Worm (Caenorhabditis elegans) whole organism, L3 larva: ENCODE data around the gene nhr-193.

Source experiments
- ama-1 ChIP-seq: fragments of 150-350 bp; optimal IDR thresholded peaks from 2 replicates; lab custom pipeline; 2018
- ceh-16 ChIP-seq: sonication (generic microtip); optimal IDR thresholded peaks from 2 replicates; lab custom pipeline; 2017; ENCODE audit warnings: missing biosample characterization, missing genetic modification characterization
- ceh-28 ChIP-seq: fragments of 150-350 bp; optimal IDR thresholded peaks from 2 replicates; lab custom pipeline; 2014; ENCODE audit warnings: missing biosample characterization, missing genetic modification reagents, missing genetic modification characterization
- ceh-82 ChIP-seq: fragments of 150-350 bp; optimal IDR thresholded peaks from 2 replicates; lab custom pipeline; 2014; ENCODE audit warnings: missing biosample characterization, missing genetic modification characterization
- daf-12 ChIP-seq: fragments of 150-350 bp; optimal IDR thresholded peaks from 2 replicates; lab custom pipeline; 2014; ENCODE audit warnings: missing biosample characterization, missing genetic modification reagents, missing genetic modification characterization
- egl-27 ChIP-seq: sonication (generic microtip); optimal IDR thresholded peaks from 4 replicates; lab custom pipeline; 2017; ENCODE audit warnings: missing biosample characterization, missing genetic modification reagents, missing genetic modification characterization
- elt-1 ChIP-seq: fragments of 150-350 bp; optimal IDR thresholded peaks from 2 replicates; lab custom pipeline; 2014; ENCODE audit warnings: missing biosample characterization, missing genetic modification characterization
- elt-2 ChIP-seq: sonication (generic microtip); optimal IDR thresholded peaks from 2 replicates; lab custom pipeline; 2016; ENCODE audit warnings: missing genetic modification reagents, mild to moderate bottlenecking, missing genetic modification characterization, missing compliant biosample characterization
- elt-3 ChIP-seq, 3 experiments: fragments of 150-350 bp in 1 of 3; sonication (generic microtip) in 2 of 3; optimal IDR thresholded peaks; 2 replicates in 2 of 3; 4 replicates in 1 of 3; lab custom pipeline; 2014 to 2017; ENCODE audit warnings: missing biosample characterization in 3 of 3, missing genetic modification characterization in 3 of 3
- eor-1 ChIP-seq, 2 experiments: fragments of 150-350 bp; optimal IDR thresholded peaks; 2 replicates each; lab custom pipeline; 2014 to 2018; ENCODE audit warnings: missing biosample characterization in 2 of 2, missing genetic modification characterization in 2 of 2
- fkh-10 ChIP-seq: sonication (generic microtip); optimal IDR thresholded peaks from 2 replicates; lab custom pipeline; 2017; ENCODE audit warnings: missing biosample characterization, missing genetic modification reagents, missing genetic modification characterization
- fkh-2 ChIP-seq: fragments of 150-350 bp; optimal IDR thresholded peaks from 2 replicates; lab custom pipeline; 2014; ENCODE audit warnings: missing biosample characterization, missing genetic modification reagents, missing genetic modification characterization
- fos-1 ChIP-seq: fragments of 150-350 bp; optimal IDR thresholded peaks from 2 replicates; lab custom pipeline; 2014; ENCODE audit warnings: missing biosample characterization, missing genetic modification characterization
- jun-1 ChIP-seq: fragments of 150-350 bp; optimal IDR thresholded peaks from 2 replicates; lab custom pipeline; 2014; ENCODE audit warnings: missing biosample characterization, missing genetic modification reagents, missing genetic modification characterization
- lin-15B ChIP-seq: fragments of 150-350 bp; optimal IDR thresholded peaks from 2 replicates; lab custom pipeline; 2014; ENCODE audit warnings: missing biosample characterization, missing genetic modification characterization
- lin-39 ChIP-seq: fragments of 150-350 bp; optimal IDR thresholded peaks from 2 replicates; lab custom pipeline; 2018; ENCODE audit warnings: missing biosample characterization, missing genetic modification reagents, missing genetic modification characterization
- lsy-12 ChIP-seq: sonication (generic microtip); optimal IDR thresholded peaks from 2 replicates; lab custom pipeline; 2016; ENCODE audit warnings: mild to moderate bottlenecking, missing genetic modification characterization, missing compliant biosample characterization
- mdl-1 ChIP-seq: fragments of 150-350 bp; optimal IDR thresholded peaks from 2 replicates; lab custom pipeline; 2014; ENCODE audit warnings: missing biosample characterization, missing genetic modification characterization
- nhr-11 ChIP-seq: fragments of 150-350 bp; optimal IDR thresholded peaks from 2 replicates; lab custom pipeline; 2014; ENCODE audit warnings: missing biosample characterization, missing genetic modification characterization
- nhr-12 ChIP-seq: fragments of 150-350 bp; optimal IDR thresholded peaks from 2 replicates; lab custom pipeline; 2014; ENCODE audit warnings: missing biosample characterization, missing genetic modification characterization
- nhr-23 ChIP-seq: fragments of 150-350 bp; optimal IDR thresholded peaks from 2 replicates; lab custom pipeline; 2014; ENCODE audit warnings: missing biosample characterization, missing genetic modification reagents, missing genetic modification characterization
- nhr-25 ChIP-seq: sonication (generic microtip); optimal IDR thresholded peaks from 2 replicates; lab custom pipeline; 2017; ENCODE audit warnings: missing biosample characterization, missing genetic modification characterization
- nhr-28 ChIP-seq: fragments of 150-350 bp; optimal IDR thresholded peaks from 2 replicates; lab custom pipeline; 2014; ENCODE audit warnings: missing biosample characterization, missing genetic modification characterization
- nhr-76 ChIP-seq: fragments of 150-350 bp; sonication (generic microtip); optimal IDR thresholded peaks from 5 replicates; lab custom pipeline; 2014; ENCODE audit warnings: missing biosample characterization, missing genetic modification characterization
- nhr-77 ChIP-seq: fragments of 150-350 bp; optimal IDR thresholded peaks from 2 replicates; lab custom pipeline; 2014; ENCODE audit warnings: missing biosample characterization, missing genetic modification characterization
- pha-4 ChIP-seq: fragments of 150-350 bp; optimal IDR thresholded peaks from 2 replicates; lab custom pipeline; 2014; ENCODE audit warnings: missing biosample characterization, missing genetic modification reagents, missing genetic modification characterization
- pqm-1 ChIP-seq: fragments of 150-350 bp; optimal IDR thresholded peaks from 2 replicates; lab custom pipeline; 2017; ENCODE audit warnings: missing biosample characterization, missing genetic modification characterization, inconsistent platforms
- sea-2 ChIP-seq: fragments of 150-350 bp; sonication (generic microtip); optimal IDR thresholded peaks from 4 replicates; lab custom pipeline; 2014; ENCODE audit warnings: missing biosample characterization, missing genetic modification reagents, missing genetic modification characterization
- tbx-2 ChIP-seq: sonication (generic microtip); optimal IDR thresholded peaks from 2 replicates; lab custom pipeline; 2016; ENCODE audit warnings: mild to moderate bottlenecking, missing genetic modification characterization, missing compliant biosample characterization
- unc-62 ChIP-seq: fragments of 150-350 bp; sonication (generic microtip); optimal IDR thresholded peaks from 4 replicates; lab custom pipeline; 2014; ENCODE audit warnings: missing biosample characterization, missing genetic modification reagents, missing genetic modification characterization
- zag-1 ChIP-seq: fragments of 150-350 bp; optimal IDR thresholded peaks from 2 replicates; lab custom pipeline; 2014; ENCODE audit warnings: missing biosample characterization, missing genetic modification characterization
- ztf-4 ChIP-seq: fragments of 150-350 bp; optimal IDR thresholded peaks from 2 replicates; lab custom pipeline; 2014; ENCODE audit warnings: missing biosample characterization, missing genetic modification characterization

Gene nhr-193

ce11 chrV:16342258-16342618 lies at the start of gene nhr-193:
Gene nhr-193 (plus strand): TSS chrV:16342308.
- peak; percentile 74 for TF ChIP-seq elt-2 (tag; lab: Kevin White, UChicago)
- no peak for TF ChIP-seq lin-15B (tag; lab: Kevin White, UChicago)
- TF ChIP-seq fos-1 (tag; lab: Kevin White, UChicago): no peak
- no peak for TF ChIP-seq ztf-4 (tag; lab: Kevin White, UChicago)
- no peak for TF ChIP-seq lin-39 (tag; lab: Kevin White, UChicago)
- TF ChIP-seq nhr-76 (tag; lab: Kevin White, UChicago): no peak
- peak; percentile 88 for TF ChIP-seq pqm-1 (tag; lab: Kevin White, UChicago)
- no peak for TF ChIP-seq ama-1
- peak; percentile 6 for TF ChIP-seq jun-1
- TF ChIP-seq ceh-28 (tag; lab: Kevin White, UChicago): no peak

ce11 chrV:16292409-16292808 lies 49.7 kb upstream of the nhr-193 start, which contains the start of gene oac-5:
Gene oac-5 (plus strand): TSS chrV:16292709.
- TF ChIP-seq eor-1 (tag; optimal IDR thresholded peaks at IDR 0.05; lab: Kevin White, UChicago): no peak
- no peak for TF ChIP-seq ztf-4 (tag; lab: Kevin White, UChicago)
- TF ChIP-seq fos-1 (tag; lab: Kevin White, UChicago): no peak
- TF ChIP-seq pqm-1 (tag; lab: Kevin White, UChicago): peak; percentile 12
- no peak for TF ChIP-seq lsy-12 (tag; lab: Kevin White, UChicago)
- peak; percentile 42 for TF ChIP-seq elt-2 (tag; lab: Kevin White, UChicago)

- TF ChIP-seq jun-1 (no peak), nhr-25 (tag; lab: Kevin White, UChicago) (no peak), zag-1 (tag; lab: Kevin White, UChicago) (no peak), nhr-76 (tag; lab: Kevin White, UChicago) (no peak), eor-1 (tag; optimal IDR thresholded peaks at IDR 0.05; lab: Kevin White, UChicago) (no peak), ceh-82 (tag; lab: Kevin White, UChicago) (no peak), tbx-2 (tag; lab: Kevin White, UChicago) (no peak), nhr-77 (tag; lab: Kevin White, UChicago) (no peak), daf-12 (no peak), pha-4 (no peak), fkh-10 (GFP tag; lab: Kevin White, UChicago) (no peak), ceh-16 (tag; lab: Kevin White, UChicago) (no peak)
These were observed 45.0 kb upstream of the nhr-193 start, which contains the start of gene srbc-83 for ce11 chrV:16297070-16297469. Gene srbc-83 (plus strand): TSS chrV:16297370.

- TF ChIP-seq nhr-11 (tag; lab: Kevin White, UChicago): no peak
- no peak for TF ChIP-seq tbx-2 (tag; lab: Kevin White, UChicago)
- TF ChIP-seq mdl-1: no peak
- TF ChIP-seq pqm-1 (tag; lab: Kevin White, UChicago): no peak
These were observed 43.4 kb upstream of the nhr-193 start, which contains the start of gene srbc-84 for ce11 chrV:16298669-16299068. Gene srbc-84 (plus strand): TSS chrV:16298969.

- TF ChIP-seq pha-4: no peak
- TF ChIP-seq nhr-76 (tag; lab: Kevin White, UChicago): no peak
- TF ChIP-seq unc-62: no peak
- no peak for TF ChIP-seq elt-3 (tag; optimal IDR thresholded peaks at IDR 0.05; lab: Kevin White, UChicago)
- no peak for TF ChIP-seq egl-27 (tag; lab: Kevin White, UChicago)
- no peak for TF ChIP-seq sea-2 (GFP tag; lab: Kevin White, UChicago)
- no peak for TF ChIP-seq nhr-25 (tag; lab: Kevin White, UChicago)
- no peak for TF ChIP-seq ztf-4 (tag; lab: Kevin White, UChicago)
- TF ChIP-seq nhr-12 (tag; lab: Kevin White, UChicago): no peak
- TF ChIP-seq daf-12: no peak
- no peak for TF ChIP-seq lin-39 (tag; lab: Kevin White, UChicago)
These were observed 42.3 kb upstream of the nhr-193 start for ce11 chrV:16299834-16300233.

ce11 chrV:16300276-16300675 lies 41.8 kb upstream of the nhr-193 start, which contains the start of gene srbc-82:
Gene srbc-82 (plus strand): TSS chrV:16300576.
- TF ChIP-seq eor-1 (tag; optimal IDR thresholded peaks at IDR 0.05; lab: Kevin White, UChicago): no peak
- no peak for TF ChIP-seq lin-15B (tag; lab: Kevin White, UChicago)
- no peak for TF ChIP-seq lsy-12 (tag; lab: Kevin White, UChicago)
- TF ChIP-seq elt-1 (tag; lab: Kevin White, UChicago): no peak
- TF ChIP-seq fkh-2 (tag; lab: Kevin White, UChicago): no peak
- no peak for TF ChIP-seq nhr-23 (tag; lab: Kevin White, UChicago)
- no peak for TF ChIP-seq fos-1 (tag; lab: Kevin White, UChicago)
- no peak for TF ChIP-seq jun-1
- no peak for TF ChIP-seq ceh-16 (tag; lab: Kevin White, UChicago)
- TF ChIP-seq nhr-28 (tag; lab: Kevin White, UChicago): no peak
- no peak for TF ChIP-seq nhr-12 (tag; lab: Kevin White, UChicago)
- no peak for TF ChIP-seq egl-27 (tag; lab: Kevin White, UChicago)
- no peak for TF ChIP-seq sea-2 (GFP tag; lab: Kevin White, UChicago)
- TF ChIP-seq elt-3 (tag; optimal IDR thresholded peaks at IDR 0.05; lab: Kevin White, UChicago): no peak
